Fruit fly (Drosophila melanogaster) whole organism, embryonic: Measurements from ENCODE around the gene CG11891.

ENCODE experiments used
- ATbp ChIP-seq: fragments of 200-800 bp; sonication (Bioruptor generic); optimal IDR thresholded peaks from 2 replicates; lab custom pipeline; 2017; ENCODE audit warnings: missing biosample characterization, mild to moderate bottlenecking, missing genetic modification characterization, missing genetic modification reagents
- Asciz ChIP-seq: fragments of 200-800 bp; sonication (Bioruptor generic); optimal IDR thresholded peaks from 2 replicates; lab custom pipeline; 2017; ENCODE audit warnings: missing biosample characterization, mild to moderate bottlenecking, missing genetic modification characterization, missing genetic modification reagents
- Atf3 ChIP-seq: fragments of 200-800 bp; sonication (Bioruptor generic); optimal IDR thresholded peaks from 3 replicates; lab custom pipeline; 2016; ENCODE audit warnings: missing biosample characterization, missing genetic modification characterization
- BtbVII ChIP-seq: fragments of 200-800 bp; sonication (Bioruptor generic); optimal IDR thresholded peaks from 3 replicates; lab custom pipeline; 2017; ENCODE audit warnings: missing biosample characterization, mild to moderate bottlenecking, missing genetic modification characterization
- CG10274 ChIP-seq: fragments of 200-800 bp; sonication (Bioruptor generic); optimal IDR thresholded peaks from 3 replicates; lab custom pipeline; 2017; ENCODE audit warnings: missing biosample characterization, mild to moderate bottlenecking, missing genetic modification characterization
- CG11723 ChIP-seq: fragments of 200-800 bp; sonication (Bioruptor generic); optimal IDR thresholded peaks from 2 replicates; lab custom pipeline; 2017; ENCODE audit warnings: missing biosample characterization, mild to moderate bottlenecking, missing genetic modification characterization
- CG12071 ChIP-seq: fragments of 200-800 bp; sonication (Bioruptor generic); optimal IDR thresholded peaks from 3 replicates; lab custom pipeline; 2018; ENCODE audit warnings: missing biosample characterization, mild to moderate bottlenecking, missing genetic modification characterization
- CG12104 ChIP-seq: fragments of 200-800 bp; sonication (Bioruptor generic); optimal IDR thresholded peaks from 3 replicates; lab custom pipeline; 2016; ENCODE audit warnings: missing biosample characterization, missing genetic modification characterization
- CG13424 ChIP-seq: fragments of 200-800 bp; sonication (Bioruptor generic); optimal IDR thresholded peaks from 2 replicates; lab custom pipeline; 2019; ENCODE audit warnings: missing biosample characterization, mild to moderate bottlenecking, missing genetic modification characterization, moderate library complexity
- CG14014 ChIP-seq: fragments of 200-800 bp; sonication (Bioruptor generic); IDR thresholded peaks from 2 replicates; pipeline ENCODE4 v1.3.6; 2022; ENCODE audit warnings: missing biosample characterization, missing genetic modification characterization
- CG15073 ChIP-seq: fragments of 200-800 bp; sonication (Bioruptor generic); optimal IDR thresholded peaks from 2 replicates; lab custom pipeline; 2016; ENCODE audit warnings: missing biosample characterization, missing genetic modification characterization
- CG1603 ChIP-seq: fragments of 200-800 bp; sonication (Bioruptor generic); optimal IDR thresholded peaks from 2 replicates; lab custom pipeline; 2019; ENCODE audit warnings: missing biosample characterization, mild to moderate bottlenecking, missing genetic modification characterization, moderate library complexity
- CG18262 ChIP-seq: fragments of 200-800 bp; optimal IDR thresholded peaks from 3 replicates; lab custom pipeline; 2019; ENCODE audit warnings: missing biosample characterization, mild to moderate bottlenecking, missing genetic modification characterization, moderate library complexity
- CG18599 ChIP-seq: fragments of 200-800 bp; sonication (Bioruptor generic); optimal IDR thresholded peaks from 3 replicates; lab custom pipeline; 2017; ENCODE audit warnings: missing biosample characterization, missing genetic modification characterization, mild to moderate bottlenecking, moderate library complexity, missing genetic modification reagents
- CG3281 ChIP-seq: fragments of 200-800 bp; sonication (Bioruptor generic); optimal IDR thresholded peaks from 3 replicates; lab custom pipeline; 2017; ENCODE audit warnings: missing biosample characterization, mild to moderate bottlenecking, missing genetic modification characterization
- CG42726 ChIP-seq: fragments of 200-800 bp; sonication (Bioruptor generic); IDR thresholded peaks from 2 replicates; pipeline ENCODE4 v1.3.6; 2022; ENCODE audit warnings: missing biosample characterization, missing genetic modification characterization; ENCODE audit not compliant: partially characterized antibody
- CG5953 ChIP-seq: fragments of 200-800 bp; sonication (Bioruptor generic); IDR thresholded peaks from 2 replicates; pipeline ENCODE4 v1.3.6; 2022; ENCODE audit warnings: missing biosample characterization, missing genetic modification characterization
- CG6765 ChIP-seq: fragments of 200-800 bp; sonication (Bioruptor generic); optimal IDR thresholded peaks from 3 replicates; lab custom pipeline; 2017; ENCODE audit warnings: missing biosample characterization, mild to moderate bottlenecking, missing genetic modification characterization
- CrebB ChIP-seq: fragments of 200-800 bp; sonication (Bioruptor generic); optimal IDR thresholded peaks from 3 replicates; lab custom pipeline; 2018; ENCODE audit warnings: missing biosample characterization, mild to moderate bottlenecking, missing genetic modification characterization
- Ets65A ChIP-seq: fragments of 200-800 bp; sonication (Bioruptor generic); peaks from one replicate; lab custom pipeline; 2016; ENCODE audit warnings: missing biosample characterization, missing genetic modification characterization
- H15 ChIP-seq: fragments of 200-800 bp; sonication (Bioruptor generic); IDR thresholded peaks from 3 replicates; pipeline ENCODE4 v1.3.6; 2022; ENCODE audit warnings: missing biosample characterization, missing genetic modification characterization
- HHEX ChIP-seq: fragments of 200-800 bp; sonication (Bioruptor generic); optimal IDR thresholded peaks from 3 replicates; lab custom pipeline; 2017; ENCODE audit warnings: missing biosample characterization, mild to moderate bottlenecking, missing genetic modification characterization, missing genetic modification reagents
- HLH3B ChIP-seq: fragments of 200-800 bp; sonication (Bioruptor generic); IDR thresholded peaks from 2 replicates; pipeline ENCODE4 v1.3.6; 2022; ENCODE audit warnings: missing biosample characterization, missing genetic modification characterization
- Hey ChIP-seq: fragments of 200-800 bp; sonication (Bioruptor generic); optimal IDR thresholded peaks from 3 replicates; lab custom pipeline; 2018; ENCODE audit warnings: missing biosample characterization, mild to moderate bottlenecking, missing genetic modification characterization
- Hmr ChIP-seq: fragments of 200-800 bp; sonication (Bioruptor generic); optimal IDR thresholded peaks from 3 replicates; lab custom pipeline; 2017; ENCODE audit warnings: mild to moderate bottlenecking, missing biosample characterization, missing genetic modification reagents, missing genetic modification characterization
- MTF-1 ChIP-seq: fragments of 200-800 bp; sonication (Bioruptor generic); optimal IDR thresholded peaks from 2 replicates; lab custom pipeline; 2018; ENCODE audit warnings: missing biosample characterization, mild to moderate bottlenecking, missing genetic modification characterization, borderline replicate concordance
- Med ChIP-seq: fragments of 200-800 bp; sonication (Bioruptor generic); peaks from one replicate; lab custom pipeline; 2016; ENCODE audit warnings: missing biosample characterization, missing genetic modification characterization, mild to moderate bottlenecking, inconsistent platforms, moderate library complexity
- Mrtf ChIP-seq: fragments of 200-800 bp; sonication (Bioruptor generic); IDR thresholded peaks from 3 replicates; pipeline ENCODE4 v1.3.6; 2022; ENCODE audit warnings: missing biosample characterization, missing genetic modification characterization
- NFAT ChIP-seq: fragments of 200-800 bp; sonication (Bioruptor generic); IDR thresholded peaks from 2 replicates; pipeline ENCODE4 v1.3.6; 2022; ENCODE audit warnings: missing biosample characterization, missing genetic modification characterization
- PHDP ChIP-seq: fragments of 200-800 bp; sonication (Bioruptor generic); optimal IDR thresholded peaks from 3 replicates; lab custom pipeline; 2018; ENCODE audit warnings: missing biosample characterization, mild to moderate bottlenecking, missing genetic modification characterization, moderate library complexity
- Poxn ChIP-seq: fragments of 200-800 bp; sonication (Bioruptor generic); IDR thresholded peaks from 2 replicates; pipeline ENCODE4 v1.3.6; 2022; ENCODE audit warnings: missing biosample characterization, missing genetic modification characterization
- ap ChIP-seq: fragments of 200-800 bp; sonication (Bioruptor generic); IDR thresholded peaks from 2 replicates; pipeline ENCODE4 v1.3.6; 2022; ENCODE audit warnings: missing biosample characterization, missing genetic modification characterization
- bcd ChIP-seq: fragments of 200-800 bp; sonication (Bioruptor generic); optimal IDR thresholded peaks from 2 replicates; lab custom pipeline; 2017; ENCODE audit warnings: missing biosample characterization, mild to moderate bottlenecking, missing genetic modification characterization
- disco-r ChIP-seq: fragments of 200-800 bp; sonication (Bioruptor generic); optimal IDR thresholded peaks from 2 replicates; lab custom pipeline; 2016; ENCODE audit warnings: missing biosample characterization, missing genetic modification characterization
- dm ChIP-seq: fragments of 200-800 bp; sonication (Bioruptor generic); optimal IDR thresholded peaks from 3 replicates; lab custom pipeline; 2016; ENCODE audit warnings: missing biosample characterization, missing genetic modification characterization
- fd64A ChIP-seq: fragments of 200-800 bp; sonication (Bioruptor generic); optimal IDR thresholded peaks from 3 replicates; lab custom pipeline; 2018; ENCODE audit warnings: missing biosample characterization, mild to moderate bottlenecking, missing genetic modification characterization
- fu2 ChIP-seq: fragments of 200-800 bp; sonication (Bioruptor generic); optimal IDR thresholded peaks from 2 replicates; lab custom pipeline; 2016; ENCODE audit warnings: missing biosample characterization, missing genetic modification characterization
- her ChIP-seq: fragments of 200-800 bp; sonication (Bioruptor generic); optimal IDR thresholded peaks from 2 replicates; lab custom pipeline; 2016; ENCODE audit warnings: missing biosample characterization, missing genetic modification characterization
- lab ChIP-seq: fragments of 200-800 bp; sonication (Bioruptor generic); optimal IDR thresholded peaks from 3 replicates; lab custom pipeline; 2017; ENCODE audit warnings: missing biosample characterization, missing genetic modification characterization, mild to moderate bottlenecking, moderate library complexity, missing genetic modification reagents
- maf-S ChIP-seq: fragments of 200-800 bp; sonication (Bioruptor generic); optimal IDR thresholded peaks from 2 replicates; lab custom pipeline; 2016; ENCODE audit warnings: missing biosample characterization, missing genetic modification characterization
- pho ChIP-seq: fragments of 200-800 bp; sonication (Bioruptor generic); optimal IDR thresholded peaks from 2 replicates; lab custom pipeline; 2016; ENCODE audit warnings: missing biosample characterization, missing genetic modification characterization
- salm ChIP-seq: fragments of 200-800 bp; sonication (Bioruptor generic); optimal IDR thresholded peaks from 2 replicates; lab custom pipeline; 2018; ENCODE audit warnings: missing biosample characterization, mild to moderate bottlenecking, missing genetic modification characterization
- seq ChIP-seq: fragments of 200-800 bp; sonication (Bioruptor generic); IDR thresholded peaks from 2 replicates; pipeline ENCODE4 v1.3.6; 2022; ENCODE audit warnings: missing biosample characterization, missing genetic modification characterization
- tap ChIP-seq: fragments of 200-800 bp; optimal IDR thresholded peaks from 3 replicates; lab custom pipeline; 2019; ENCODE audit warnings: missing biosample characterization, mild to moderate bottlenecking, missing genetic modification characterization, moderate library complexity
- vnd ChIP-seq: fragments of 200-800 bp; sonication (Bioruptor generic); IDR thresholded peaks from 3 replicates; pipeline ENCODE4 v1.3.6; 2022; ENCODE audit warnings: missing biosample characterization, missing genetic modification characterization; ENCODE audit not compliant: partially characterized antibody
- zf30C ChIP-seq: fragments of 200-800 bp; sonication (Bioruptor generic); optimal IDR thresholded peaks from 3 replicates; lab custom pipeline; 2018; ENCODE audit warnings: missing biosample characterization, mild to moderate bottlenecking, missing genetic modification characterization

The CG11891 gene

dm6 chr3R:25277112-25277511 is 7.1 kb downstream of the CG11891 start, which contains the start of gene CG10513:
Gene CG10513 (minus strand): TSS chr3R:25277212.
- 0 out of 3 replicates have a peak, but pooled peaks have one; percentile 8 for TF ChIP-seq Mrtf (GFP tag; lab: Robert Waterston, UW)
- TF ChIP-seq Ets65A (GFP tag; lab: Kevin White, UChicago): peak; percentile 26
- TF ChIP-seq H15 (GFP tag; lab: Robert Waterston, UW): no peak
- no peak for TF ChIP-seq PHDP

dm6 chr3R:25279796-25280350 is 9.9 kb downstream of the CG11891 start, which contains the start of gene CG10514:
Gene CG10514 (minus strand): TSS chr3R:25279846.
- TF ChIP-seq seq (GFP tag; lab: Robert Waterston, UW) (no peak), CG18599 (peak; percentile 25), Asciz (peak; percentile 6), ATbp (peak; percentile 6), Med (GFP tag; lab: Kevin White, UChicago) (peak; percentile 51), lab (GFP tag; lab: Kevin White, UChicago) (peak; percentile 24), CG10274 (GFP tag; lab: Kevin White, UChicago) (no peak), MTF-1 (GFP tag; lab: Kevin White, UChicago) (peak; percentile 60)

- no peak for TF ChIP-seq Poxn (GFP tag; lab: Robert Waterston, UW)
- no peak for TF ChIP-seq CG18262 (tag; lab: Kevin White, UChicago)
- peak; percentile 42 for TF ChIP-seq Asciz
- TF ChIP-seq pho: no peak
- peak; percentile 11 for TF ChIP-seq CG11723 (GFP tag; lab: Kevin White, UChicago)
- peak; percentile 66 for TF ChIP-seq CrebB (tag; lab: Kevin White, UChicago)
- peak; percentile 30 for TF ChIP-seq CG6765
- TF ChIP-seq CG13424: peak; percentile 52
- peak; percentile 27; the same call in 1 of the 2 replicates for TF ChIP-seq CG14014 (GFP tag; lab: Robert Waterston, UW)
- TF ChIP-seq CG18599: peak; percentile 75
- TF ChIP-seq Hmr (GFP tag; lab: Kevin White, UChicago): peak; percentile 73
- TF ChIP-seq vnd (GFP tag; lab: Robert Waterston, UW): no peak
- TF ChIP-seq CG10274 (GFP tag; lab: Kevin White, UChicago): no peak
- peak; percentile 6 for TF ChIP-seq her (GFP tag; lab: Kevin White, UChicago)
- TF ChIP-seq zf30C (GFP tag; lab: Kevin White, UChicago): no peak
- TF ChIP-seq NFAT (GFP tag; lab: Robert Waterston, UW): no peak
- no peak for TF ChIP-seq disco-r
- peak; percentile 64 for TF ChIP-seq HHEX (GFP tag; lab: Kevin White, UChicago)
- TF ChIP-seq CG12104 (GFP tag; lab: Kevin White, UChicago): peak; percentile 38
- peak; percentile 16 for TF ChIP-seq salm (tag; lab: Kevin White, UChicago)
- TF ChIP-seq CG5953 (GFP tag; lab: Robert Waterston, UW): no peak
- TF ChIP-seq BtbVII (GFP tag; lab: Kevin White, UChicago): peak; percentile 52
- peak; percentile 81 for TF ChIP-seq CG12071
- peak; percentile 66 for TF ChIP-seq CG3281 (GFP tag; lab: Kevin White, UChicago)
- peak; percentile 56 for TF ChIP-seq CG1603 (tag; lab: Kevin White, UChicago)
- peak; percentile 53 for TF ChIP-seq Hey (tag; lab: Kevin White, UChicago)
- no peak for TF ChIP-seq HLH3B (GFP tag; lab: Robert Waterston, UW)
- no peak for TF ChIP-seq dm (GFP tag; lab: Kevin White, UChicago)
- TF ChIP-seq fu2 (GFP tag; lab: Kevin White, UChicago): no peak
- peak; percentile 83 for TF ChIP-seq lab (GFP tag; lab: Kevin White, UChicago)
- peak; percentile 19 for TF ChIP-seq fd64A
- TF ChIP-seq maf-S (GFP tag; lab: Kevin White, UChicago): no peak
- peak; percentile 20 for TF ChIP-seq bcd (GFP tag; lab: Kevin White, UChicago)
- TF ChIP-seq Atf3: no peak
- TF ChIP-seq CG15073 (GFP tag; lab: Kevin White, UChicago): no peak
- no peak for TF ChIP-seq ap (GFP tag; lab: Robert Waterston, UW)
- peak; percentile 52 for TF ChIP-seq tap (tag; lab: Kevin White, UChicago)
- TF ChIP-seq CG42726 (GFP tag; lab: Robert Waterston, UW): no peak
Observed at dm6 chr3R:25281165-25281564, 11.2 kb downstream of the CG11891 start, which contains the start of gene CG11892. Gene CG11892 (plus strand): TSS chr3R:25281548.
